Worm (Caenorhabditis elegans) whole organism, L2 larva: Measurements from ENCODE around the gene Y54G2A.72.
"Not testable (repeated sequence)": the region's sequence is repeated elsewhere in the genome, so short reads cannot be mapped to it uniquely, and the experiment has no call there.

Experiments used
- C34F6.9 ChIP-seq: fragments of 150-350 bp; optimal IDR thresholded peaks from 2 replicates; lab custom pipeline; 2014; ENCODE audit warnings: missing biosample characterization, missing genetic modification characterization
- R02D3.7 ChIP-seq: fragments of 150-350 bp; optimal IDR thresholded peaks from 2 replicates; lab custom pipeline; 2014; ENCODE audit warnings: missing biosample characterization, missing genetic modification characterization
- Y55F3AM.14 ChIP-seq: fragments of 200-800 bp; sonication (Bioruptor generic); optimal IDR thresholded peaks from 2 replicates; lab custom pipeline; 2018; ENCODE audit warnings: mild to moderate bottlenecking, missing genetic modification characterization, missing compliant biosample characterization
- ZK546.5 ChIP-seq: sonication (generic microtip); optimal IDR thresholded peaks from 2 replicates; lab custom pipeline; 2017; ENCODE audit warnings: missing biosample characterization, missing genetic modification characterization
- alr-1 ChIP-seq: fragments of 150-350 bp; optimal IDR thresholded peaks from 2 replicates; lab custom pipeline; 2014; ENCODE audit warnings: missing biosample characterization, missing genetic modification characterization
- aly-2 ChIP-seq: fragments of 150-350 bp; optimal IDR thresholded peaks from 2 replicates; lab custom pipeline; 2014; ENCODE audit warnings: missing biosample characterization, missing genetic modification characterization
- ama-1 ChIP-seq: fragments of 150-350 bp; optimal IDR thresholded peaks from 2 replicates; lab custom pipeline; 2018; ENCODE audit warnings: inconsistent platforms
- ceh-82 ChIP-seq: fragments of 150-350 bp; optimal IDR thresholded peaks from 2 replicates; lab custom pipeline; 2014; ENCODE audit warnings: missing biosample characterization, missing genetic modification characterization
- crh-2 ChIP-seq: sonication (generic microtip); optimal IDR thresholded peaks from 2 replicates; lab custom pipeline; 2017; ENCODE audit warnings: missing biosample characterization, missing genetic modification characterization
- dmd-4 ChIP-seq: sonication (generic microtip); optimal IDR thresholded peaks from 2 replicates; lab custom pipeline; 2017; ENCODE audit warnings: missing biosample characterization, missing genetic modification characterization
- egl-27 ChIP-seq: sonication (generic microtip); optimal IDR thresholded peaks from 3 replicates; lab custom pipeline; 2017; ENCODE audit warnings: missing biosample characterization, missing genetic modification reagents, missing genetic modification characterization
- elt-1 ChIP-seq: fragments of 150-350 bp; optimal IDR thresholded peaks from 2 replicates; lab custom pipeline; 2014; ENCODE audit warnings: missing biosample characterization, missing genetic modification characterization
- elt-3 ChIP-seq: sonication (generic microtip); optimal IDR thresholded peaks from 2 replicates; lab custom pipeline; 2017; ENCODE audit warnings: missing biosample characterization, missing genetic modification characterization
- fos-1 ChIP-seq: fragments of 150-350 bp; optimal IDR thresholded peaks from 2 replicates; lab custom pipeline; 2014; ENCODE audit warnings: missing biosample characterization, missing genetic modification characterization
- gmeb-1 ChIP-seq: fragments of 150-350 bp; optimal IDR thresholded peaks from 2 replicates; lab custom pipeline; 2014; ENCODE audit warnings: missing biosample characterization, missing genetic modification characterization
- lin-13 ChIP-seq: fragments of 150-350 bp; optimal IDR thresholded peaks from 2 replicates; lab custom pipeline; 2014; ENCODE audit warnings: missing biosample characterization, missing genetic modification reagents, missing genetic modification characterization
- lin-39 ChIP-seq: fragments of 150-350 bp; optimal IDR thresholded peaks from 2 replicates; lab custom pipeline; 2014; ENCODE audit warnings: missing biosample characterization, missing genetic modification reagents, missing genetic modification characterization
- lsy-2 ChIP-seq, 2 experiments: fragments of 150-350 bp in 1 of 2; sonication (generic microtip) in 1 of 2; optimal IDR thresholded peaks; 2 replicates each; lab custom pipeline; 2014 to 2017; ENCODE audit warnings: missing biosample characterization in 2 of 2, missing genetic modification characterization in 2 of 2
- mab-5 ChIP-seq: fragments of 150-350 bp; optimal IDR thresholded peaks from 2 replicates; lab custom pipeline; 2014; ENCODE audit warnings: missing biosample characterization, missing genetic modification characterization
- mdl-1 ChIP-seq, 2 experiments: fragments of 150-350 bp in 1 of 2; sonication (generic microtip) in 1 of 2; optimal IDR thresholded peaks; 2 replicates each; lab custom pipeline; 2017; ENCODE audit warnings: missing biosample characterization in 2 of 2, missing genetic modification characterization in 2 of 2
- nhr-10 ChIP-seq: sonication (generic microtip); optimal IDR thresholded peaks from 2 replicates; lab custom pipeline; 2017; ENCODE audit warnings: missing biosample characterization, missing genetic modification characterization
- nhr-11 ChIP-seq: fragments of 150-350 bp; optimal IDR thresholded peaks from 2 replicates; lab custom pipeline; 2014; ENCODE audit warnings: missing biosample characterization, missing genetic modification characterization
- nhr-12 ChIP-seq: fragments of 150-350 bp; optimal IDR thresholded peaks from 2 replicates; lab custom pipeline; 2014; ENCODE audit warnings: missing biosample characterization, missing genetic modification characterization
- nhr-129 ChIP-seq: fragments of 150-350 bp; optimal IDR thresholded peaks from 2 replicates; lab custom pipeline; 2014; ENCODE audit warnings: missing biosample characterization, missing genetic modification characterization
- nhr-23 ChIP-seq: fragments of 150-350 bp; optimal IDR thresholded peaks from 2 replicates; lab custom pipeline; 2014; ENCODE audit warnings: missing biosample characterization, missing genetic modification reagents, missing genetic modification characterization
- nhr-237 ChIP-seq: fragments of 150-350 bp; optimal IDR thresholded peaks from 2 replicates; lab custom pipeline; 2014; ENCODE audit warnings: missing biosample characterization, missing genetic modification characterization
- nhr-25 ChIP-seq: fragments of 150-350 bp; sonication (generic microtip); optimal IDR thresholded peaks from 3 replicates; lab custom pipeline; 2014; ENCODE audit warnings: missing biosample characterization, missing genetic modification characterization
- skn-1 ChIP-seq: sonication (generic microtip); optimal IDR thresholded peaks from 2 replicates; lab custom pipeline; 2017; ENCODE audit warnings: missing biosample characterization, missing genetic modification characterization
- sma-9 ChIP-seq, 2 experiments: fragments of 150-350 bp in 1 of 2; sonication (generic microtip) in 1 of 2; optimal IDR thresholded peaks; 2 replicates each; lab custom pipeline; 2014 to 2016; ENCODE audit warnings: missing genetic modification characterization in 2 of 2, mild to moderate bottlenecking in 1 of 2, missing biosample characterization in 1 of 2, missing compliant biosample characterization in 1 of 2, missing genetic modification reagents in 1 of 2, moderate library complexity in 1 of 2
- snpc-4 ChIP-seq: fragments of 150-350 bp; optimal IDR thresholded peaks from 2 replicates; lab custom pipeline; 2014; ENCODE audit warnings: missing biosample characterization, missing genetic modification characterization
- unc-55 ChIP-seq: fragments of 150-350 bp; sonication (generic microtip); optimal IDR thresholded peaks from 3 replicates; lab custom pipeline; 2014; ENCODE audit warnings: missing biosample characterization, missing genetic modification reagents, missing genetic modification characterization
- unc-62 ChIP-seq: fragments of 150-350 bp; optimal IDR thresholded peaks from 2 replicates; lab custom pipeline; 2014; ENCODE audit warnings: missing biosample characterization, missing genetic modification reagents, missing genetic modification characterization
- zag-1 ChIP-seq: fragments of 150-350 bp; optimal IDR thresholded peaks from 2 replicates; lab custom pipeline; 2014; ENCODE audit warnings: missing biosample characterization, missing genetic modification characterization
- ztf-1 ChIP-seq: fragments of 200-800 bp; sonication (Bioruptor generic); conservative IDR thresholded peaks from 2 replicates; pipeline ENCODE4 v1.3.6; 2022; ENCODE audit warnings: missing genetic modification characterization, missing compliant biosample characterization

Y54G2A.72 gene

DNA sequence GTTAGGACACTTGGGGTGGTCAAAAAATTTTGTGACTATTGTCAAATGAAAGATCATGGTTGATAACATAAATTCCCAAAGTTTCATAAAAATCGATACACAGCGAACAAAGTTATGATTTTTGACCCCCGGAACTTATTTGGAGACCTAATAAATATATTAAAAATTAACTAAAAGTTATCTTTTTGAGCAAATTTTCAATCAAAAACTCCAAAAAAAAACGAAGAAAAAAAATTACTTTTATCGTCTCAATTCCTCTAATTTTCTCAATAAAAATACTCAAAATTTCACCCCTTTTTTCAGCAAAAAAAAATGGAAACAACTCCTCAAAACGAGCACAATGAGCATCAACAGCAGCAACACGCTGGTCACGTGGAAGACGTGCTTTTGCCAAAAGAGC is 10.4 kb downstream of the Y54G2A.72 start, which contains the start of gene atln-1:
TSS of gene atln-1 (plus strand) at position 301 of the 400 bp plus-strand sequence.
- TF ChIP-seq R02D3.7 (tag; lab: Kevin White, UChicago); Y55F3AM.14 (GFP tag; lab: Kevin White, UChicago); ztf-1 (GFP tag; lab: Robert Waterston, UW): not testable (repeated sequence)
- TF ChIP-seq, all 48 proteins: peak for 0; not testable (repeated sequence) for 48

DNA sequence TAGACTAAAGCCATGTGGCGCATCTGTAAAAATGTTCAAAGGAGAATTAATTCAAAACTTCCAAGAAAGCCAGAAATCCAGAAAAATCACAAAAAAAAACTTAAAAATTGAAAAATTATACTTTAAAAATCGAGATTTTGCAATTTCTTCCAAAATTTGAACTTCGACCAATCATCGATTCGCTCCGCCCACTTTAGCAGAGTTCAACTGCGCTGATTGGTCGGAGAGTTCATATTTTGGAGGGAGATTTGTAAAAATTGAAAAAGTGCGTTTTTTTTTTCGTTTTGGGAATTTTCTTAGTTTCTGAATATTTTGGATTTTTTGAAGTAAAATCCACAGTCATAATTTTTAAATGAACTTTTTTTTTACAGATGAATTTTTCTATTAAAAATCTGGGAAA is 16.0 kb downstream of the Y54G2A.72 start:
- TF ChIP-seq egl-27 (tag; lab: Kevin White, UChicago) (no peak), nhr-237 (no peak), nhr-12 (tag; lab: Kevin White, UChicago) (no peak), ama-1 (lab: Kevin White, UChicago) (no peak), nhr-25 (tag; lab: Kevin White, UChicago) (no peak), ztf-1 (GFP tag; lab: Robert Waterston, UW) (no peak), alr-1 (tag; lab: Kevin White, UChicago) (no peak), zag-1 (tag; lab: Kevin White, UChicago) (no peak), aly-2 (tag; lab: Kevin White, UChicago) (no peak), skn-1 (no peak), ZK546.5 (no peak), crh-2 (tag; lab: Kevin White, UChicago) (no peak), ceh-82 (tag; lab: Kevin White, UChicago) (no peak)

DNA sequence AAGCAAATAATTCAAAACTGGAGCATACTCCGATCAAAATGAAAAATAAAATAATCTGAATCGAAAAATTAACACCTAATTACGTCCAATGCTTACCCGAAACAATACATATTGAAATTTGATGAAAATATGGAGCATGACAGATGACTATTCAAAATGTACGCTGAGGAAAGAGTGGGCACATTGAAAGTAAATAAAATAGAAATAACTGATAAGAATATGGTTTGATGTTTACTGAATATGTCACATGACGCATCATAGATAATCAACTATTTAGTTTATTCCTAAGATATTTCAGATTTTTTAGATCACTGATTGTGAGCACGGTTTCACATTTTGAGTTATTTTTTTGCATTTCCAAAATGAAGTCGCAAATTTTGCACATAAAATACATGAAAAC is 20.4 kb downstream of the Y54G2A.72 start, which contains the start of gene Y54G2A.52:
TSS of gene Y54G2A.52 (minus strand) at position 348 of the 400 bp plus-strand sequence.
- no peak for TF ChIP-seq nhr-23
- peak; percentile 7 for TF ChIP-seq gmeb-1 (tag; lab: Kevin White, UChicago)
- TF ChIP-seq mab-5 (tag; lab: Kevin White, UChicago): no peak
- no peak for TF ChIP-seq aly-2 (tag; lab: Kevin White, UChicago)
- TF ChIP-seq mdl-1 (tag; optimal IDR thresholded peaks at IDR 0.05; lab: Kevin White, UChicago): no peak
- TF ChIP-seq nhr-129 (tag; lab: Kevin White, UChicago): peak; percentile 11
- TF ChIP-seq egl-27 (tag; lab: Kevin White, UChicago): no peak
- peak; percentile 36 for TF ChIP-seq crh-2 (tag; lab: Kevin White, UChicago)
- TF ChIP-seq fos-1 (tag; lab: Kevin White, UChicago): peak; percentile 79
- no peak for TF ChIP-seq elt-1 (tag; lab: Kevin White, UChicago)
- no peak for TF ChIP-seq lin-39 (tag; lab: Kevin White, UChicago)

DNA sequence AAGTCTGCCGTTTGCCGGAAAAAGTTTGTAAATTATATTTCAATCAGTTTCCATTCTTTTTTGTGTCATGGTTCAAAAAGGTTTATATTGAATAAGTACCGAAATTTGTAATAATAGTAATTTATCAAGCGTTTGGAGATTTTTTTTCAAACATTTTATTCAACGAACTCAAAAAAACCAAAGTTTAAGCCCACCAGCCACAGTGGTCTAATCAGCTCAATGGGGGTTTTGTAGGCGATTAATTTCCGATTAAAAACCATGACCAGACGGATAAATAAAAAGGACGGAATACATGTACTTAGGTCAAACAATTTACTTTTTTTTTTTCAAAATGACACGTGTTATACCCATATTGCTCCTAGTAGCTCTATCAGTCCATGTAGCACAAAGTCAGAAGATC is 21.4 kb downstream of the Y54G2A.72 start, which contains the start of gene Y54G2A.10:
TSS of gene Y54G2A.10 (plus strand) at position 301 of the 400 bp plus-strand sequence.
- no peak for TF ChIP-seq elt-3 (tag; lab: Kevin White, UChicago)

DNA sequence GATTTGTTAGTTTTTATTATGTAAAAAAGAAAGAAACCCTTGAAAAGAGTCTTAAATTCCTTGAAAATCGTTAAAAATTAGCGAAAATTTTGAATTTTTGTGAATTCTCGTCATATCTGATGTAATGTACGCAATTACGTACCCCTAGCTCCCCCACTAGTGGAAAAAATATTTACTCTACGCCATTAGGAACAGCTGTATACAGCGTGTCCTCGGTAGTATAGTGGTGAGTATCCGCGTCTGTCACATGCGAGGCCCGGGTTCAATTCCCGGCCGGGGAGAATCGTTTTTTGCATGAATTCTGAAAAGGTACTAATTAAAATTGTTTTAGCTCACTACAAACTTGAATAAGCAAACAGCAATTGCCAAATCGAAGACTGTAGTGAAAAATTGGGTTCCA is 21.9 kb downstream of the Y54G2A.72 start:
- TF ChIP-seq nhr-11 (tag; lab: Kevin White, UChicago): no peak
- TF ChIP-seq mdl-1 (tag; optimal IDR thresholded peaks at IDR 0.05; lab: Kevin White, UChicago): no peak
- TF ChIP-seq alr-1 (tag; lab: Kevin White, UChicago): no peak
- TF ChIP-seq ZK546.5: no peak
- no peak for TF ChIP-seq dmd-4
- TF ChIP-seq ztf-1 (GFP tag; lab: Robert Waterston, UW): no peak
- no peak for TF ChIP-seq unc-62 (GFP tag; lab: Kevin White, UChicago)
- no peak for TF ChIP-seq nhr-10 (tag; lab: Kevin White, UChicago)
- no peak for TF ChIP-seq nhr-129 (tag; lab: Kevin White, UChicago)
- TF ChIP-seq sma-9 (GFP tag; optimal IDR thresholded peaks at IDR 0.05; lab: Kevin White, UChicago): no peak
- no peak for TF ChIP-seq sma-9 (tag; optimal IDR thresholded peaks at IDR 0.05; lab: Kevin White, UChicago)
- TF ChIP-seq mab-5 (tag; lab: Kevin White, UChicago): no peak
- no peak for TF ChIP-seq elt-3 (tag; lab: Kevin White, UChicago)
- no peak for TF ChIP-seq egl-27 (tag; lab: Kevin White, UChicago)
- no peak for TF ChIP-seq snpc-4 (tag; lab: Kevin White, UChicago)

DNA sequence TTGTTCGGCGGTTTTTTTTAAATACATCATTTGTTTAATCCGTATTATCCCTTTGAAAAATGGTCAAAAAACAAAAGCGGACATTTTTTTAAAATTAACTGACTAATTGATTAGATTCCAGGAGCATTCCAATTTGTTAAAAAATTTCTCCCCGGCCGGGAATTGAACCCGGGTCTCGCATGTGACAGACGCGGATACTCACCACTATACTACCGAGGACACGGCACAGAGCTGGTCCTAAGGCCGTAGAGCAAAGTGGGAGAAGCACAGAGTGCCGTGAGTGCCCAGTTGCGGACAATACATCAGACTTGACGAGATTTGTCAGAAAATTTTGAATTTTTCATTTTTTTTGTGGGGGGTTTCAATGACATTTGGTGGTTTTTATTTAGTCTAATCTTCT is 23.1 kb downstream of the Y54G2A.72 start:
- TF ChIP-seq C34F6.9 (tag; lab: Kevin White, UChicago) (peak; percentile 10), lsy-2 (tag; optimal IDR thresholded peaks at IDR 0.05; lab: Kevin White, UChicago) (peak in 1 of 2 experiments; percentile 17), alr-1 (tag; lab: Kevin White, UChicago) (no peak), unc-55 (GFP tag; lab: Kevin White, UChicago) (peak; percentile 20), lin-13 (peak; percentile 35), lin-39 (tag; lab: Kevin White, UChicago) (no peak)
- TF ChIP-seq, all 48 proteins: peak for 4
